Worm (Caenorhabditis elegans): Measurements from ENCODE around the gene sri-9.

- peak; percentile 39 for TF ChIP-seq unc-130 (GFP tag; optimal IDR thresholded peaks at IDR 0.05)
- no peak for TF ChIP-seq F26F4.8 (GFP tag; conservative IDR thresholded peaks at IDR 0.05)
- peak; percentile 4 for TF ChIP-seq nhr-76 (tag; optimal IDR thresholded peaks at IDR 0.05)
- peak; percentile 94 for TF ChIP-seq mes-2 (tag; optimal IDR thresholded peaks at IDR 0.05; ENCODE audit: poor library complexity, severe bottlenecking)
- TF ChIP-seq fkh-10 (GFP tag; optimal IDR thresholded peaks at IDR 0.05), result peak; percentile 79
- TF ChIP-seq mxl-3 (GFP tag; optimal IDR thresholded peaks at IDR 0.05), result no peak
- TF ChIP-seq nhr-11 (tag; optimal IDR thresholded peaks at IDR 0.05), result peak; percentile 78
- TF ChIP-seq ama-1 (optimal IDR thresholded peaks at IDR 0.05), result peak; percentile 66
- peak; percentile 55 for TF ChIP-seq F37D6.2 (tag; optimal IDR thresholded peaks at IDR 0.05)
- TF ChIP-seq lin-1 (GFP tag; IDR thresholded peaks at IDR 0.05), result no peak
Observed at ce11 chrV:16965655-16966054, 35.6 kb upstream of the sri-9 start, which contains the start of gene efl-1.
